Worm (Caenorhabditis elegans) whole organism, L4 larva: ENCODE results near the gene scb-1.

Experiments
- ZK337.2 ChIP-seq: fragments of 200-800 bp; sonication (Bioruptor generic); IDR thresholded peaks from 2 replicates; pipeline ENCODE4 v1.3.6; 2022; ENCODE audit warnings: missing genetic modification reagents, missing genetic modification characterization, missing compliant biosample characterization
- ceh-62 ChIP-seq: sonication (generic microtip); optimal IDR thresholded peaks from 2 replicates; lab custom pipeline; 2017; ENCODE audit warnings: missing biosample characterization, missing genetic modification characterization
- lir-3 ChIP-seq: sonication (generic microtip); optimal IDR thresholded peaks from 2 replicates; lab custom pipeline; 2016; ENCODE audit warnings: mild to moderate bottlenecking, missing genetic modification characterization, missing compliant biosample characterization
- mxl-3 ChIP-seq: fragments of 200-800 bp; sonication (Bioruptor generic); optimal IDR thresholded peaks from 2 replicates; lab custom pipeline; 2018; ENCODE audit warnings: mild to moderate bottlenecking, missing genetic modification characterization, missing compliant biosample characterization
- nhr-11 ChIP-seq: fragments of 150-350 bp; optimal IDR thresholded peaks from 2 replicates; lab custom pipeline; 2014; ENCODE audit warnings: missing biosample characterization, missing genetic modification characterization
- nhr-237 ChIP-seq: sonication (generic microtip); optimal IDR thresholded peaks from 2 replicates; lab custom pipeline; 2017; ENCODE audit warnings: missing biosample characterization, missing genetic modification characterization
- nhr-6 ChIP-seq: fragments of 150-350 bp; optimal IDR thresholded peaks from 2 replicates; lab custom pipeline; 2014; ENCODE audit warnings: missing biosample characterization, missing genetic modification characterization
- nhr-77 ChIP-seq: fragments of 150-350 bp; optimal IDR thresholded peaks from 2 replicates; lab custom pipeline; 2014; ENCODE audit warnings: missing biosample characterization, missing genetic modification characterization
- unc-130 ChIP-seq: sonication (generic microtip); optimal IDR thresholded peaks from 2 replicates; lab custom pipeline; 2016; ENCODE audit warnings: missing genetic modification reagents, missing genetic modification characterization, missing compliant biosample characterization
- unc-62 ChIP-seq, 3 experiments: fragments of 150-350 bp in 1 of 3; sonication (generic microtip); optimal IDR thresholded peaks in 2 of 3; peaks in 1 of 3; 1 replicate in 1 of 3; 2 replicates in 2 of 3; lab custom pipeline; 2014 to 2017; ENCODE audit warnings: missing biosample characterization in 3 of 3, missing genetic modification characterization in 3 of 3, missing genetic modification reagents in 3 of 3, missing genotype in 1 of 3

DNA sequence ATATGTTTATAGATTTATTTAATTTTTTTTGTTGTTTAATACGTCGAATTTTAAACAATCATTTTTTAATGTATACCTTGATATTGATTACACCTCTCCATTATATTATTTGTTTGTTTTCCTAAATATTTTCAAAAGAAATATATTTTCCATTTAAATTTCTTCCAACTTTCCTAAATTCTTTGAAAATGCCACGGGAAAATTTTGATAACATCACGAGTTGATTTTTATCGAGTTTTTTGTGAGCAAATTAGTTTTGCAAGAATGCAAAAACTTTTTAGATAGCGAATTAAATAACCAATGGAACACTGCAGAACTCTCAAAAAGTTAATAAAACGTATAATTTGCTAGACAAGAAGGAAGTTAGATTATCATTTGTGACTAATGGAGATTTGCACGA, 38.4 kb upstream of the scb-1 start, which contains the start of gene srg-42:
- TF ChIP-seq ZK337.2 (GFP tag; lab: Robert Waterston, UW) = no peak
- TF ChIP-seq nhr-11 (tag; lab: Kevin White, UChicago) = no peak
- TF ChIP-seq unc-62 (GFP tag; optimal IDR thresholded peaks at IDR 0.05 in 1 of 2; lab: Kevin White, UChicago) = no peak
- TF ChIP-seq unc-62 (tag; optimal IDR thresholded peaks at IDR 0.05; lab: Kevin White, UChicago) = no peak
- no peak for TF ChIP-seq unc-130 (GFP tag; lab: Kevin White, UChicago)
- TF ChIP-seq mxl-3 (GFP tag; lab: Kevin White, UChicago) = no peak
- TF ChIP-seq nhr-77 (tag; lab: Kevin White, UChicago) = no peak
- no peak for TF ChIP-seq ceh-62
- no peak for TF ChIP-seq nhr-6 (tag; lab: Kevin White, UChicago)
- no peak for TF ChIP-seq lir-3 (tag; lab: Kevin White, UChicago)
- no peak for TF ChIP-seq nhr-237
